Fruit fly (Drosophila melanogaster) whole organism, embryonic: Measurements from ENCODE around the gene CG11178.

ENCODE experiments used
- ATbp ChIP-seq: fragments of 200-800 bp; sonication (Bioruptor generic); optimal IDR thresholded peaks from 2 replicates; lab custom pipeline; 2017; ENCODE audit warnings: missing biosample characterization, mild to moderate bottlenecking, missing genetic modification characterization, missing genetic modification reagents
- B-H2 ChIP-seq: fragments of 200-800 bp; sonication (Bioruptor generic); optimal IDR thresholded peaks from 2 replicates; lab custom pipeline; 2018; ENCODE audit warnings: missing biosample characterization, mild to moderate bottlenecking, missing genetic modification characterization
- Bdp1 ChIP-seq: fragments of 200-800 bp; sonication (Bioruptor generic); optimal IDR thresholded peaks from 3 replicates; lab custom pipeline; 2016; ENCODE audit warnings: missing biosample characterization, missing genetic modification characterization
- Bteb2 ChIP-seq: fragments of 200-800 bp; sonication (Bioruptor generic); optimal IDR thresholded peaks from 2 replicates; lab custom pipeline; 2016; ENCODE audit warnings: missing biosample characterization, missing genetic modification characterization
- CG10654 ChIP-seq: fragments of 200-800 bp; sonication (Bioruptor generic); optimal IDR thresholded peaks from 2 replicates; lab custom pipeline; 2016; ENCODE audit warnings: missing biosample characterization, missing genetic modification characterization
- CG12155 ChIP-seq: fragments of 200-800 bp; sonication (Bioruptor generic); optimal IDR thresholded peaks from 3 replicates; lab custom pipeline; 2016; ENCODE audit warnings: missing biosample characterization, missing genetic modification characterization
- CG14441 ChIP-seq: fragments of 200-800 bp; sonication (Bioruptor generic); IDR thresholded peaks from 2 replicates; pipeline ENCODE4 v1.3.6; 2022; ENCODE audit warnings: missing biosample characterization, missing genetic modification characterization
- CG14860 ChIP-seq: fragments of 200-800 bp; sonication (Bioruptor generic); IDR thresholded peaks from 3 replicates; pipeline ENCODE4 v1.3.6; 2022; ENCODE audit warnings: missing biosample characterization, missing genetic modification characterization; ENCODE audit not compliant: partially characterized antibody
- CG14965 ChIP-seq: fragments of 200-800 bp; sonication (Bioruptor generic); optimal IDR thresholded peaks from 2 replicates; lab custom pipeline; 2016; ENCODE audit warnings: missing biosample characterization, missing genetic modification characterization, borderline replicate concordance
- CG1602 ChIP-seq: fragments of 200-800 bp; sonication (Bioruptor generic); optimal IDR thresholded peaks from 3 replicates; lab custom pipeline; 2016; ENCODE audit warnings: missing biosample characterization, missing genetic modification characterization
- CG16779 ChIP-seq: fragments of 200-800 bp; sonication (Bioruptor generic); IDR thresholded peaks from 2 replicates; pipeline ENCODE4 v1.3.6; 2022; ENCODE audit warnings: missing biosample characterization, missing genetic modification characterization
- CG17912 ChIP-seq: fragments of 200-800 bp; sonication (Bioruptor generic); optimal IDR thresholded peaks from 2 replicates; lab custom pipeline; 2018; ENCODE audit warnings: missing biosample characterization, mild to moderate bottlenecking, missing genetic modification characterization
- CG18262 ChIP-seq: fragments of 200-800 bp; optimal IDR thresholded peaks from 3 replicates; lab custom pipeline; 2019; ENCODE audit warnings: missing biosample characterization, mild to moderate bottlenecking, missing genetic modification characterization, moderate library complexity
- CG2202 ChIP-seq: fragments of 200-800 bp; sonication (Bioruptor generic); optimal IDR thresholded peaks from 2 replicates; lab custom pipeline; 2018; ENCODE audit warnings: missing biosample characterization, mild to moderate bottlenecking, missing genetic modification characterization
- CG3065 ChIP-seq: fragments of 200-800 bp; sonication (Bioruptor generic); optimal IDR thresholded peaks from 2 replicates; lab custom pipeline; 2016; ENCODE audit warnings: missing biosample characterization, missing genetic modification characterization
- CG32532 ChIP-seq: fragments of 200-800 bp; sonication (Bioruptor generic); IDR thresholded peaks from 2 replicates; pipeline ENCODE4 v1.3.6; 2022; ENCODE audit warnings: missing biosample characterization, missing genetic modification characterization
- CG32772 ChIP-seq: fragments of 200-800 bp; sonication (Bioruptor generic); IDR thresholded peaks from 2 replicates; pipeline ENCODE4 v1.3.6; 2022; ENCODE audit warnings: missing biosample characterization, missing genetic modification characterization
- CG33213 ChIP-seq: fragments of 200-800 bp; sonication (Bioruptor generic); optimal IDR thresholded peaks from 3 replicates; lab custom pipeline; 2016; ENCODE audit warnings: missing biosample characterization, missing genetic modification characterization
- CG4820 ChIP-seq: fragments of 200-800 bp; sonication (Bioruptor generic); optimal IDR thresholded peaks from 3 replicates; lab custom pipeline; 2016; ENCODE audit warnings: missing biosample characterization, missing genetic modification characterization
- CG6689 ChIP-seq: fragments of 200-800 bp; sonication (Bioruptor generic); IDR thresholded peaks from 2 replicates; pipeline ENCODE4 v1.3.6; 2022; ENCODE audit warnings: missing biosample characterization, missing genetic modification characterization
- CG6791 ChIP-seq: fragments of 200-800 bp; sonication (Bioruptor generic); IDR thresholded peaks from 3 replicates; pipeline ENCODE4 v1.3.6; 2022; ENCODE audit warnings: missing biosample characterization, missing genetic modification characterization; ENCODE audit not compliant: partially characterized antibody
- CG6813 ChIP-seq: fragments of 200-800 bp; sonication (Bioruptor generic); optimal IDR thresholded peaks from 2 replicates; lab custom pipeline; 2017; ENCODE audit warnings: missing biosample characterization, missing genetic modification characterization, mild to moderate bottlenecking, moderate library complexity, missing genetic modification reagents
- CG7357 ChIP-seq: fragments of 200-800 bp; sonication (Bioruptor generic); IDR thresholded peaks from 3 replicates; pipeline ENCODE4 v1.3.6; 2022; ENCODE audit warnings: missing biosample characterization, missing genetic modification characterization
- Dfd ChIP-seq, 2 experiments: fragments of >200 bp; optimal IDR thresholded peaks; 2 replicates each; lab custom pipeline; 2017; ENCODE audit warnings: missing biosample characterization in 2 of 2, missing genetic modification characterization in 2 of 2
- Doc2 ChIP-seq: fragments of 200-800 bp; sonication (Bioruptor generic); IDR thresholded peaks from 2 replicates; pipeline ENCODE4 v1.3.6; 2022; ENCODE audit warnings: missing biosample characterization, missing genetic modification characterization
- ERR ChIP-seq: fragments of 200-800 bp; sonication (Bioruptor generic); optimal IDR thresholded peaks from 2 replicates; lab custom pipeline; 2016; ENCODE audit warnings: missing biosample characterization, missing genetic modification characterization
- Ets97D ChIP-seq: fragments of 200-800 bp; sonication (Bioruptor generic); optimal IDR thresholded peaks from 3 replicates; lab custom pipeline; 2016; ENCODE audit warnings: missing biosample characterization, missing genetic modification characterization
- GATAe ChIP-seq: fragments of 200-800 bp; sonication (Bioruptor generic); conservative IDR thresholded peaks from 2 replicates; pipeline ENCODE4 v1.3.6; 2022; ENCODE audit warnings: missing biosample characterization, missing genetic modification characterization
- HLH54F ChIP-seq: fragments of 200-800 bp; sonication (Bioruptor generic); optimal IDR thresholded peaks from 3 replicates; lab custom pipeline; 2016; ENCODE audit warnings: missing biosample characterization, missing genetic modification characterization
- Hey ChIP-seq: fragments of 200-800 bp; sonication (Bioruptor generic); optimal IDR thresholded peaks from 3 replicates; lab custom pipeline; 2018; ENCODE audit warnings: missing biosample characterization, mild to moderate bottlenecking, missing genetic modification characterization
- Hr3 ChIP-seq: fragments of 200-800 bp; sonication (Bioruptor generic); optimal IDR thresholded peaks from 3 replicates; lab custom pipeline; 2016; ENCODE audit warnings: missing biosample characterization, missing genetic modification characterization
- NFAT ChIP-seq: fragments of 200-800 bp; sonication (Bioruptor generic); IDR thresholded peaks from 2 replicates; pipeline ENCODE4 v1.3.6; 2022; ENCODE audit warnings: missing biosample characterization, missing genetic modification characterization
- Nf-YB ChIP-seq: fragments of 200-800 bp; sonication (Bioruptor generic); optimal IDR thresholded peaks from 3 replicates; lab custom pipeline; 2019; ENCODE audit warnings: missing biosample characterization, mild to moderate bottlenecking, missing genetic modification characterization, moderate library complexity
- Rfx ChIP-seq: fragments of 200-800 bp; sonication (Bioruptor generic); IDR thresholded peaks from 2 replicates; pipeline ENCODE4 v1.3.6; 2022; ENCODE audit warnings: missing biosample characterization, missing genetic modification characterization
- Sox100B ChIP-seq: fragments of 200-800 bp; sonication (Bioruptor generic); optimal IDR thresholded peaks from 3 replicates; lab custom pipeline; 2018; ENCODE audit warnings: missing biosample characterization, mild to moderate bottlenecking, missing genetic modification characterization
- Sry-δ ChIP-seq: fragments of 200-800 bp; sonication (Bioruptor generic); optimal IDR thresholded peaks from 2 replicates; lab custom pipeline; 2016; ENCODE audit warnings: missing biosample characterization, missing genetic modification characterization
- Tbp ChIP-seq: fragments of >200 bp; optimal IDR thresholded peaks from 2 replicates; lab custom pipeline; 2018; ENCODE audit warnings: missing biosample characterization, missing genetic modification characterization
- Xrp1 ChIP-seq: fragments of 200-800 bp; sonication (Bioruptor generic); IDR thresholded peaks from 2 replicates; pipeline ENCODE4 v1.3.6; 2022; ENCODE audit warnings: missing biosample characterization, missing genetic modification characterization
- bab2 ChIP-seq: fragments of 200-800 bp; sonication (Bioruptor generic); optimal IDR thresholded peaks from 2 replicates; lab custom pipeline; 2016; ENCODE audit warnings: missing biosample characterization, missing genetic modification characterization
- dimm ChIP-seq: fragments of 200-800 bp; sonication (Bioruptor generic); IDR thresholded peaks from 2 replicates; pipeline ENCODE4 v1.3.6; 2022; ENCODE audit warnings: missing biosample characterization, missing genetic modification characterization
- en ChIP-seq: fragments of 200-800 bp; sonication (Bioruptor generic); optimal IDR thresholded peaks from 2 replicates; lab custom pipeline; 2016; ENCODE audit warnings: missing biosample characterization, missing genetic modification characterization
- ewg ChIP-seq: fragments of 200-800 bp; sonication (Bioruptor generic); optimal IDR thresholded peaks from 3 replicates; lab custom pipeline; 2017; ENCODE audit warnings: mild to moderate bottlenecking, missing biosample characterization, missing genetic modification reagents, missing genetic modification characterization
- h ChIP-seq: fragments of >200 bp; optimal IDR thresholded peaks from 2 replicates; lab custom pipeline; 2017
- hkb ChIP-seq, 2 experiments: fragments of 200-800 bp in 1 of 2; fragments of >200 bp in 1 of 2; sonication (Bioruptor generic) in 1 of 2; IDR thresholded peaks in 1 of 2; optimal IDR thresholded peaks in 1 of 2; 2 replicates each; pipeline versions ENCODE4 v1.3.6 to Lab custom; 2017 to 2022; ENCODE audit warnings: missing biosample characterization in 1 of 2, missing genetic modification characterization in 1 of 2
- mam ChIP-seq: fragments of 200-800 bp; sonication (Bioruptor generic); optimal IDR thresholded peaks from 3 replicates; lab custom pipeline; 2016; ENCODE audit warnings: missing biosample characterization, missing genetic modification characterization
- oc ChIP-seq: fragments of 200-800 bp; sonication (Bioruptor generic); optimal IDR thresholded peaks from 2 replicates; lab custom pipeline; 2018; ENCODE audit warnings: missing biosample characterization, mild to moderate bottlenecking, missing genetic modification characterization, moderate library complexity
- otp ChIP-seq: fragments of 200-800 bp; sonication (Bioruptor generic); IDR thresholded peaks from 3 replicates; pipeline ENCODE4, ENCODE4 v1.3.6; 2022; ENCODE audit warnings: missing biosample characterization, missing genetic modification characterization
- ro ChIP-seq: fragments of 200-800 bp; sonication (Bioruptor generic); IDR thresholded peaks from 2 replicates; pipeline ENCODE4 v1.3.6; 2022; ENCODE audit warnings: missing biosample characterization, missing genetic modification characterization
- slou ChIP-seq: fragments of 200-800 bp; sonication (Bioruptor generic); optimal IDR thresholded peaks from 3 replicates; lab custom pipeline; 2016; ENCODE audit warnings: missing biosample characterization, missing genetic modification characterization
- stwl ChIP-seq: fragments of 200-800 bp; sonication (Bioruptor generic); optimal IDR thresholded peaks from 3 replicates; lab custom pipeline; 2018; ENCODE audit warnings: missing biosample characterization, mild to moderate bottlenecking, missing genetic modification characterization, moderate library complexity
- trem ChIP-seq: fragments of 200-800 bp; optimal IDR thresholded peaks from 3 replicates; lab custom pipeline; 2019; ENCODE audit warnings: missing biosample characterization, mild to moderate bottlenecking, missing genetic modification characterization, moderate library complexity
- zfh1 ChIP-seq: fragments of 200-800 bp; sonication (Bioruptor generic); IDR thresholded peaks from 3 replicates; pipeline ENCODE4 v1.3.6; 2022; ENCODE audit warnings: missing biosample characterization, missing genetic modification characterization

The CG11178 gene

dm6 chrX:13572382-13572781 lies 33.1 kb upstream of the CG11178 start (continued):
- TF ChIP-seq stwl (no peak), CG4820 (GFP tag; lab: Kevin White, UChicago) (peak; percentile 52), CG14441 (GFP tag; lab: Robert Waterston, UW) (peak; percentile 47), Tbp (GFP tag; lab: Kevin White, UChicago) (no peak), trem (tag; lab: Kevin White, UChicago) (peak; percentile 23), CG3065 (GFP tag; lab: Kevin White, UChicago) (no peak), ERR (no peak), ATbp (GFP tag; lab: Kevin White, UChicago) (peak; percentile 48), Hey (tag; lab: Kevin White, UChicago) (no peak), Sox100B (GFP tag; lab: Kevin White, UChicago) (peak; percentile 58), CG14965 (GFP tag; lab: Kevin White, UChicago) (no peak), hkb (optimal IDR thresholded peaks at IDR 0.05; lab: Kevin White, UChicago) (no peak), hkb (GFP tag; IDR thresholded peaks at IDR 0.05; lab: Robert Waterston, UW) (peak; percentile 41; the same call in 1 of the 2 replicates), Bteb2 (GFP tag; lab: Kevin White, UChicago) (peak; percentile 42), CG18262 (tag; lab: Kevin White, UChicago) (peak; percentile 74), Xrp1 (GFP tag; lab: Robert Waterston, UW) (peak; percentile 51; the same call in 1 of the 2 replicates), CG6791 (no peak), Ets97D (GFP tag; lab: Kevin White, UChicago) (no peak), Bdp1 (GFP tag; lab: Kevin White, UChicago) (peak; percentile 26), mam (peak; percentile 57), CG33213 (GFP tag; lab: Kevin White, UChicago) (no peak), CG6689 (GFP tag; lab: Robert Waterston, UW) (peak; percentile 48), CG7357 (GFP tag; lab: Robert Waterston, UW) (peak; percentile 47; the same call in 1 of the 3 replicates), oc (no peak), CG14860 (GFP tag; lab: Robert Waterston, UW) (no peak), dimm (GFP tag; lab: Robert Waterston, UW) (no peak), NFAT (GFP tag; lab: Robert Waterston, UW) (no peak), ro (GFP tag; lab: Robert Waterston, UW) (no peak), GATAe (GFP tag; lab: Robert Waterston, UW) (no peak), otp (GFP tag; lab: Robert Waterston, UW) (peak; percentile 28; the same call in 1 of the 3 replicates), B-H2 (GFP tag; lab: Kevin White, UChicago) (no peak), CG16779 (GFP tag; lab: Robert Waterston, UW) (no peak), zfh1 (peak; percentile 57; the same call in 2 of the 3 replicates), slou (no peak), en (GFP tag; lab: Kevin White, UChicago) (peak; percentile 28), Nf-YB (peak; percentile 18), CG17912 (no peak), HLH54F (GFP tag; lab: Kevin White, UChicago) (peak; percentile 28), Dfd (GFP tag; optimal IDR thresholded peaks at IDR 0.05; lab: Kevin White, UChicago) (peak in 1 of 2 experiments; percentile 17), CG6813 (GFP tag; lab: Kevin White, UChicago) (no peak), bab2 (GFP tag; lab: Kevin White, UChicago) (peak; percentile 49), CG32772 (GFP tag; lab: Robert Waterston, UW) (no peak), Sry-δ (peak; percentile 6), h (lab: Kevin White, UChicago) (no peak), CG2202 (tag; lab: Kevin White, UChicago) (no peak), CG10654 (GFP tag; lab: Kevin White, UChicago) (peak; percentile 27), CG12155 (GFP tag; lab: Kevin White, UChicago) (peak; percentile 4), Rfx (GFP tag; lab: Robert Waterston, UW) (peak; percentile 48), Doc2 (no peak), ewg (GFP tag; lab: Kevin White, UChicago) (peak; percentile 31), Hr3 (GFP tag; lab: Kevin White, UChicago) (peak; percentile 34), CG32532 (GFP tag; lab: Robert Waterston, UW) (peak; percentile 26; the same call in 1 of the 2 replicates), CG1602 (GFP tag; lab: Kevin White, UChicago) (peak; percentile 34)
